Fruit fly (Drosophila melanogaster) S2 (cell line): ENCODE measurements around the gene CG42747.

ENCODE experiments used
- CG8478 ChIP-seq: fragments of >200 bp; optimal IDR thresholded peaks from 2 replicates; lab custom pipeline; 2018
- CTCF ChIP-seq, 2 experiments: fragments of >200 bp; optimal IDR thresholded peaks; 2 replicates each; lab custom pipeline; 2018

DNA sequence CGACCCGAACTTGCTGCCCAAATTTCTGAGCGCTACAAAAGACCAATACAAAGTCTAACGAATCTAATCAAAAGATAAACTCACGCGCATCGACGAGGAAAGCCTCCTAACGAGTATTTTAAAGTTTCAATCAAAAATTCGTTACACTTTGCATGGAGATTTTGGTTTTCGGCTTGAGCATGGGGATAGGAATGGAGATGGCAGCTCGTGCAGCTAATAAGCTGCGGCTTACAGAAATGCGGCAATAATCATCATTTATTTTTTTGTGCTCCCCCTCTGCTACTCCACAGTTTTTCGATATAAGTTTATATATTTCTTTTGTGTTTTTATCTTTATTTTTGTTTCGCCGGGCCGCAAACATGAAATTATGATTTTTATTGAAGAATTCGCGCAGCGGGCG lies 12.6 kb upstream of the CG42747 start:
- TF ChIP-seq CTCF (optimal IDR thresholded peaks at IDR 0.05; lab: Kevin White, UChicago), result no peak
- TF ChIP-seq CG8478 (lab: Kevin White, UChicago), result no peak
